Worm (Caenorhabditis elegans) whole organism, mixed stage, embryonic: ENCODE results near the gene clec-127.
A peak's percentile ranks its signal among the peaks of the same experiment; 100 is the strongest.

ENCODE experiments used
- M03D4.4 ChIP-seq: sonication (generic microtip); optimal IDR thresholded peaks from 2 replicates; lab custom pipeline; 2017; ENCODE audit warnings: mild to moderate bottlenecking, missing genetic modification characterization, missing compliant biosample characterization
- blmp-1 ChIP-seq: fragments of 150-350 bp; optimal IDR thresholded peaks from 2 replicates; lab custom pipeline; 2014; ENCODE audit warnings: missing biosample characterization, missing genetic modification characterization
- ceh-39 ChIP-seq: fragments of 150-350 bp; optimal IDR thresholded peaks from 2 replicates; lab custom pipeline; 2014; ENCODE audit warnings: missing biosample characterization, missing genetic modification characterization
- ceh-43 ChIP-seq: fragments of 200-800 bp; sonication (Bioruptor generic); optimal IDR thresholded peaks from 2 replicates; lab custom pipeline; 2018; ENCODE audit warnings: mild to moderate bottlenecking, missing genetic modification characterization, moderate library complexity, missing compliant biosample characterization
- ceh-83 ChIP-seq: fragments of 200-800 bp; sonication (Bioruptor generic); optimal IDR thresholded peaks from 2 replicates; lab custom pipeline; 2018; ENCODE audit warnings: mild to moderate bottlenecking, missing genetic modification characterization, missing compliant biosample characterization
- ces-1 ChIP-seq: fragments of 150-350 bp; optimal IDR thresholded peaks from 2 replicates; lab custom pipeline; 2014; ENCODE audit warnings: missing biosample characterization, missing genetic modification reagents, missing genetic modification characterization
- cnd-1 ChIP-seq: fragments of 200-800 bp; sonication (Bioruptor generic); optimal IDR thresholded peaks from 2 replicates; lab custom pipeline; 2018; ENCODE audit warnings: mild to moderate bottlenecking, missing genetic modification characterization, missing compliant biosample characterization
- drap-1 ChIP-seq: fragments of 200-800 bp; sonication (Bioruptor generic); optimal IDR thresholded peaks from 3 replicates; lab custom pipeline; 2018; ENCODE audit warnings: mild to moderate bottlenecking, missing genetic modification characterization, missing compliant biosample characterization
- elt-1 ChIP-seq: sonication (generic microtip); optimal IDR thresholded peaks from 2 replicates; lab custom pipeline; 2017; ENCODE audit warnings: missing genetic modification characterization, mild to moderate bottlenecking, missing compliant biosample characterization, antibody characterized with exemption, moderate library complexity, borderline replicate concordance; ENCODE audit not compliant: insufficient read depth
- elt-3 ChIP-seq: fragments of 150-350 bp; optimal IDR thresholded peaks from 2 replicates; lab custom pipeline; 2014; ENCODE audit warnings: missing biosample characterization, missing genetic modification characterization
- flh-1 ChIP-seq: fragments of 200-800 bp; sonication (Bioruptor generic); optimal IDR thresholded peaks from 2 replicates; lab custom pipeline; 2018; ENCODE audit warnings: mild to moderate bottlenecking, missing genetic modification characterization, moderate library complexity, missing compliant biosample characterization
- ham-2 ChIP-seq: fragments of 200-800 bp; sonication (Bioruptor generic); optimal IDR thresholded peaks from 2 replicates; lab custom pipeline; 2018; ENCODE audit warnings: mild to moderate bottlenecking, missing genetic modification characterization, missing compliant biosample characterization
- hlh-1 ChIP-seq: fragments of 150-350 bp; optimal IDR thresholded peaks from 2 replicates; lab custom pipeline; 2014; ENCODE audit warnings: missing biosample characterization, missing genetic modification reagents, missing genetic modification characterization
- lin-13 ChIP-seq: fragments of 150-350 bp; optimal IDR thresholded peaks from 2 replicates; lab custom pipeline; 2014; ENCODE audit warnings: missing biosample characterization, missing genetic modification characterization
- lin-32 ChIP-seq: fragments of 200-800 bp; sonication (Bioruptor generic); optimal IDR thresholded peaks from 2 replicates; lab custom pipeline; 2018; ENCODE audit warnings: mild to moderate bottlenecking, missing genetic modification characterization, missing compliant biosample characterization
- lsy-2 ChIP-seq: fragments of 150-350 bp; optimal IDR thresholded peaks from 2 replicates; lab custom pipeline; 2014; ENCODE audit warnings: missing biosample characterization, missing genetic modification characterization
- mab-5 ChIP-seq: fragments of 150-350 bp; optimal IDR thresholded peaks from 2 replicates; lab custom pipeline; 2014; ENCODE audit warnings: missing biosample characterization, missing genetic modification characterization
- mep-1 ChIP-seq: fragments of 150-350 bp; optimal IDR thresholded peaks from 2 replicates; lab custom pipeline; 2017; ENCODE audit warnings: missing biosample characterization, missing genetic modification reagents, missing genetic modification characterization, inconsistent platforms
- mls-2 ChIP-seq: sonication (generic microtip); optimal IDR thresholded peaks from 2 replicates; lab custom pipeline; 2016; ENCODE audit warnings: mild to moderate bottlenecking, missing genetic modification characterization, moderate library complexity, missing compliant biosample characterization
- nhr-12 ChIP-seq: fragments of 150-350 bp; optimal IDR thresholded peaks from 2 replicates; lab custom pipeline; 2014; ENCODE audit warnings: missing biosample characterization, missing genetic modification characterization
- nhr-2 ChIP-seq: fragments of 150-350 bp; optimal IDR thresholded peaks from 2 replicates; lab custom pipeline; 2014; ENCODE audit warnings: missing biosample characterization, missing genetic modification characterization
- nhr-237 ChIP-seq: fragments of 150-350 bp; optimal IDR thresholded peaks from 2 replicates; lab custom pipeline; 2014; ENCODE audit warnings: missing biosample characterization, missing genetic modification characterization
- nhr-28 ChIP-seq: fragments of 150-350 bp; optimal IDR thresholded peaks from 2 replicates; lab custom pipeline; 2014; ENCODE audit warnings: missing biosample characterization, missing genetic modification characterization
- nhr-76 ChIP-seq: sonication (generic microtip); optimal IDR thresholded peaks from 2 replicates; lab custom pipeline; 2017; ENCODE audit warnings: missing biosample characterization, missing genetic modification characterization
- pha-4 ChIP-seq: fragments of 150-350 bp; optimal IDR thresholded peaks from 2 replicates; lab custom pipeline; 2018; ENCODE audit warnings: missing biosample characterization, missing genetic modification reagents, missing genetic modification characterization
- sem-2 ChIP-seq: fragments of 200-800 bp; sonication (Bioruptor generic); optimal IDR thresholded peaks from 2 replicates; lab custom pipeline; 2018; ENCODE audit warnings: mild to moderate bottlenecking, missing genetic modification characterization, missing compliant biosample characterization
- snpc-4 ChIP-seq: fragments of 150-350 bp; optimal IDR thresholded peaks from 2 replicates; lab custom pipeline; 2014; ENCODE audit warnings: missing biosample characterization, missing genetic modification characterization
- sptf-1 ChIP-seq: sonication (generic microtip); optimal IDR thresholded peaks from 2 replicates; lab custom pipeline; 2017; ENCODE audit warnings: mild to moderate bottlenecking, missing genetic modification characterization, moderate library complexity, missing compliant biosample characterization
- tbx-8 ChIP-seq: fragments of 200-800 bp; sonication (Bioruptor generic); optimal IDR thresholded peaks from 2 replicates; lab custom pipeline; 2018; ENCODE audit warnings: mild to moderate bottlenecking, missing genetic modification characterization, moderate library complexity, missing compliant biosample characterization
- unc-120 ChIP-seq: sonication (generic microtip); optimal IDR thresholded peaks from 2 replicates; lab custom pipeline; 2017; ENCODE audit warnings: missing genetic modification characterization, missing compliant biosample characterization; ENCODE audit not compliant: poor library complexity, severe bottlenecking
- unc-39 ChIP-seq: fragments of 150-350 bp; optimal IDR thresholded peaks from 2 replicates; lab custom pipeline; 2014; ENCODE audit warnings: missing biosample characterization, missing genetic modification characterization
- unc-62 ChIP-seq: fragments of 150-350 bp; optimal IDR thresholded peaks from 2 replicates; lab custom pipeline; 2014; ENCODE audit warnings: missing biosample characterization, missing genetic modification reagents, missing genetic modification characterization
- zip-8 ChIP-seq: fragments of 150-350 bp; optimal IDR thresholded peaks from 2 replicates; lab custom pipeline; 2014; ENCODE audit warnings: missing biosample characterization, missing genetic modification characterization
- ztf-11 ChIP-seq: fragments of 150-350 bp; optimal IDR thresholded peaks from 2 replicates; lab custom pipeline; 2014; ENCODE audit warnings: missing biosample characterization, missing genetic modification characterization

The clec-127 gene

ce11 chrII:3528256-3528655 is 40.8 kb downstream of the clec-127 start, which contains the start of gene ncs-6:
ncs-6 (minus strand) TSS chrII:3528516.
- no peak for TF ChIP-seq nhr-28 (tag; lab: Kevin White, UChicago)
- TF ChIP-seq sptf-1 (tag; lab: Kevin White, UChicago): no peak
- no peak for TF ChIP-seq tbx-8 (GFP tag; lab: Kevin White, UChicago)
- TF ChIP-seq nhr-76 (tag; lab: Kevin White, UChicago): no peak
- no peak for TF ChIP-seq lsy-2
- no peak for TF ChIP-seq unc-120 (tag; lab: Kevin White, UChicago)
- no peak for TF ChIP-seq blmp-1 (tag; lab: Kevin White, UChicago)
- no peak for TF ChIP-seq ceh-43 (GFP tag; lab: Kevin White, UChicago)

ce11 chrII:3527460-3527859 is 41.6 kb downstream of the clec-127 start:
- TF ChIP-seq snpc-4 (no peak), lsy-2 (no peak), mls-2 (tag; lab: Kevin White, UChicago) (no peak), pha-4 (no peak), ceh-39 (tag; lab: Kevin White, UChicago) (no peak), blmp-1 (tag; lab: Kevin White, UChicago) (no peak), drap-1 (GFP tag; lab: Kevin White, UChicago) (no peak), cnd-1 (tag; lab: Kevin White, UChicago) (no peak), nhr-12 (tag; lab: Kevin White, UChicago) (no peak), nhr-28 (tag; lab: Kevin White, UChicago) (no peak), nhr-76 (tag; lab: Kevin White, UChicago) (no peak), mab-5 (no peak), elt-3 (no peak), lin-13 (tag; lab: Kevin White, UChicago) (no peak), unc-120 (tag; lab: Kevin White, UChicago) (no peak), ceh-43 (GFP tag; lab: Kevin White, UChicago) (no peak), elt-1 (no peak), lin-32 (GFP tag; lab: Kevin White, UChicago) (no peak), zip-8 (tag; lab: Kevin White, UChicago) (no peak)

DNA sequence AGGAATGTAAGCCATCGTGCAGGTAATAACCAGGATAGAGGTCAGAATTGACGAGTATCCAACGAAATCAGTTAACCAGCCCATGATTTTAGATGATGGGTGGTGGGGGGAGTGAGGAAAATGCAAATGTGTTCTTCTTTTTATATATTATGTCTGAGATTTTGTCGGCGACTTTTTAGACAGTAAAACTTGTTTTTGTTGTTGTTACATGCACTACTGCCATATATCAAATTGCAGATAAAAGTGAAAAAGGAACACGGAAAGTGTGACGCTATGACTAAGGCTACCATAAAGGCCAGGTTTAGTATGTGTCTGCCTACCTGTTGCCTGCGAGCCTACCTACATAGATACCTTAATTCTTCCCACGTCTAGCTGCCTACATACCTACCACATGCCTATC is 44.9 kb downstream of the clec-127 start, which contains the start of gene col-72:
Gene col-72 (minus strand): TSS at position 101 of the 400 bp plus-strand sequence.
- TF ChIP-seq mls-2 (tag; lab: Kevin White, UChicago) (no peak), hlh-1 (tag; lab: Kevin White, UChicago) (no peak), blmp-1 (tag; lab: Kevin White, UChicago) (no peak), ham-2 (no peak), unc-120 (tag; lab: Kevin White, UChicago) (no peak), drap-1 (GFP tag; lab: Kevin White, UChicago) (no peak), flh-1 (GFP tag; lab: Kevin White, UChicago) (no peak), mab-5 (no peak), nhr-28 (tag; lab: Kevin White, UChicago) (no peak), M03D4.4 (tag; lab: Kevin White, UChicago) (no peak), ceh-83 (GFP tag; lab: Kevin White, UChicago) (no peak), ceh-43 (GFP tag; lab: Kevin White, UChicago) (no peak)

DNA sequence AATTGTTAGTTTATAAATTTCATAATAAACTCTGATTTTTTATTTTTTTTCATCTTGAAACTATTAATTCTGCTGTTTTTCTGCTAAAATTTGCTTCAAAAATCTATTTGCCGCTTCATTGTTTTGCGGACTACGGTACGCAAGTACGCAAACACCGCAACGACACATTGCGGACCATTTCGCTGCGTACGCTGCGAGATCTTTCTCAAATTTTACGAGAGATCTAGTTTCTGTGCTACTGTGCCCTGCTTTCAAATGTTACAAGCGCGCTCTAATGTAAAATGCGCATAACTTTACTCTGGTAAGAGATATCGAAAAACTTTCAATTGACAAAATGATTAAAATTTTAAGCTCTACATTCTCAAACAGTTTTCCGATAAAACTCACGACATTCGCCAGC is 45.5 kb downstream of the clec-127 start:
- TF ChIP-seq lsy-2 (peak; percentile 93), ces-1 (GFP tag; lab: Kevin White, UChicago) (peak; percentile 21), mep-1 (tag; lab: Kevin White, UChicago) (peak; percentile 70), ham-2 (peak; percentile 20), nhr-237 (tag; lab: Kevin White, UChicago) (peak; percentile 64)

DNA sequence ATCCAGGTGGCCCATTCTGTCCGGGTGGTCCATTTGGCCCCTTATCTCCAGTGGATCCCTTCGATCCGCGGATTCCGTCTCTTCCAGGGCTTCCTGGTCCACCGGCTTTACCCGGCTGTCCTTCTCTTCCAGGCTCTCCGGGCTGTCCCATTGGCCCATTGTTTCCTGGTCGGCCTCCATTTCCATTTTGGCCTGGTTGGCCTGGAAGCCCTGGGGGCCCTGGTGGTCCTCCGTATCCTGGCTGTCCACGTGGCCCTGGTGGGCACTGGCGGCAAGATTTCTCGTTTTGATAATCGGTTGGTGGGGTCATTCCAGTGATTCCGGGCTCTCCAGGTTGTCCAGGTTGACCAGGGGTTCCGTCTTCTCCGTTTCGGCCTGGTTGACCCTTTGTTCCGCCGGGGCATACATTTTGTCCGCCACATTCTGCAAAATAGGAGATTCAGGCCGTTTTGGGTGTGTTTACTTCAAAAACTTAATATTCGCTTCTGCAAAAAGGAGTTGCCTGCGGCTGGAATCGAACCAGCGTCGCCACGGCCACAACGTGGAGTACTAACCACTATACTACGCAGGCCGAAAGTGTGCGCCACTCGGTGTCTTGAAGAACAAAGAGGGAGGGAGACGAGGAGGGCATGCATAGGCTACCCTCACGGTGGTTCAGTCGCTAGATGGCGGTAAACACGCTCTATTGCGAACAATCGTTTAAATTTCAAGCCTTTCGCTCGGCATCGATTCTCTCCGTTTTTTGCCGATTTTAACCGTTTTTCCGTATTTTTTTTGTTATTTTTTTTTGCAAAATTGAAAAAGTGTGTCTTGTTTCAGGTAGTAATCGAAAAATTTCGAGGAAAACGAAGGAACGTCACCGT is 47.8 kb downstream of the clec-127 start, which contains the start of gene W09G10.9:
Gene W09G10.9 (plus strand): TSS at position 813 of the 863 bp plus-strand sequence.
- TF ChIP-seq flh-1 (GFP tag; lab: Kevin White, UChicago) (peak; percentile 48), mep-1 (tag; lab: Kevin White, UChicago) (peak; percentile 30), lsy-2 (peak; percentile 34), ceh-83 (GFP tag; lab: Kevin White, UChicago) (peak; percentile 91), ztf-11 (peak; percentile 33), unc-62 (no peak), M03D4.4 (tag; lab: Kevin White, UChicago) (peak; percentile 89), ces-1 (GFP tag; lab: Kevin White, UChicago) (peak; percentile 29), unc-120 (tag; lab: Kevin White, UChicago) (peak; percentile 70), mls-2 (tag; lab: Kevin White, UChicago) (peak; percentile 91), unc-39 (tag; lab: Kevin White, UChicago) (no peak), nhr-28 (tag; lab: Kevin White, UChicago) (peak; percentile 1), nhr-2 (tag; lab: Kevin White, UChicago) (no peak), cnd-1 (tag; lab: Kevin White, UChicago) (peak; percentile 85), elt-1 (no peak), nhr-12 (tag; lab: Kevin White, UChicago) (no peak), drap-1 (GFP tag; lab: Kevin White, UChicago) (peak; percentile 85), hlh-1 (tag; lab: Kevin White, UChicago) (peak; percentile 50), snpc-4 (no peak), ham-2 (peak; percentile 80), lin-32 (GFP tag; lab: Kevin White, UChicago) (peak; percentile 72), blmp-1 (tag; lab: Kevin White, UChicago) (no peak), ceh-39 (tag; lab: Kevin White, UChicago) (no peak), lin-13 (tag; lab: Kevin White, UChicago) (peak; percentile 28), sem-2 (GFP tag; lab: Kevin White, UChicago) (peak; percentile 70), elt-3 (no peak), nhr-76 (tag; lab: Kevin White, UChicago) (no peak), nhr-237 (tag; lab: Kevin White, UChicago) (peak; percentile 41), ceh-43 (GFP tag; lab: Kevin White, UChicago) (peak; percentile 79), zip-8 (tag; lab: Kevin White, UChicago) (no peak)
